Worm (Caenorhabditis elegans) whole organism, L4 larva: ENCODE data around the gene tbc-7.
A peak's percentile ranks its signal among the peaks of the same experiment; 100 is the strongest.

Experiments used
- F10B5.3 ChIP-seq: sonication (generic microtip); optimal IDR thresholded peaks from 2 replicates; lab custom pipeline; 2016; ENCODE audit warnings: mild to moderate bottlenecking, missing genetic modification characterization, missing compliant biosample characterization
- F37D6.2 ChIP-seq: sonication (generic microtip); optimal IDR thresholded peaks from 2 replicates; lab custom pipeline; 2016; ENCODE audit warnings: mild to moderate bottlenecking, missing genetic modification characterization, missing compliant biosample characterization
- T20F7.1 ChIP-seq: fragments of 200-800 bp; sonication (Bioruptor generic); optimal IDR thresholded peaks from 2 replicates; lab custom pipeline; 2018; ENCODE audit warnings: mild to moderate bottlenecking, missing genetic modification characterization, missing compliant biosample characterization
- T26A8.4 ChIP-seq: fragments of 200-800 bp; sonication (Bioruptor generic); IDR thresholded peaks from 2 replicates; pipeline ENCODE4 v1.3.6; 2022; ENCODE audit warnings: missing genetic modification characterization, missing compliant biosample characterization
- Y105C5A.15 ChIP-seq: fragments of 200-800 bp; sonication (Bioruptor generic); IDR thresholded peaks from 2 replicates; pipeline ENCODE4 v1.3.6; 2022; ENCODE audit warnings: missing genetic modification characterization, missing compliant biosample characterization
- Y48G9A.11 ChIP-seq: fragments of 200-800 bp; sonication (Bioruptor generic); IDR thresholded peaks from 2 replicates; pipeline ENCODE4 v1.3.6; 2022; ENCODE audit warnings: missing genetic modification reagents, missing genetic modification characterization, missing compliant biosample characterization
- Y75B8A.6 ChIP-seq: fragments of 200-800 bp; sonication (Bioruptor generic); IDR thresholded peaks from 2 replicates; pipeline ENCODE4 v1.3.6; 2022; ENCODE audit warnings: missing genetic modification reagents, missing genetic modification characterization, missing compliant biosample characterization
- aly-2 ChIP-seq: sonication (generic microtip); optimal IDR thresholded peaks from 2 replicates; lab custom pipeline; 2018; ENCODE audit warnings: missing biosample characterization, missing genetic modification characterization
- arid-1 ChIP-seq: fragments of 200-800 bp; sonication (Bioruptor generic); conservative IDR thresholded peaks from 2 replicates; pipeline ENCODE4 v1.3.6; 2022; ENCODE audit warnings: missing genetic modification reagents, missing genetic modification characterization, missing compliant biosample characterization
- ceh-28 ChIP-seq: fragments of 150-350 bp; optimal IDR thresholded peaks from 2 replicates; lab custom pipeline; 2014; ENCODE audit warnings: missing biosample characterization, missing genetic modification reagents, missing genetic modification characterization
- ceh-32 ChIP-seq: sonication (generic microtip); optimal IDR thresholded peaks from 2 replicates; lab custom pipeline; 2016; ENCODE audit warnings: mild to moderate bottlenecking, missing genetic modification characterization, missing compliant biosample characterization; ENCODE audit not compliant: poor library complexity
- ceh-44 ChIP-seq: fragments of 200-800 bp; sonication (Bioruptor generic); IDR thresholded peaks from 2 replicates; pipeline ENCODE4 v1.3.6; 2022; ENCODE audit warnings: missing genetic modification reagents, missing genetic modification characterization, missing compliant biosample characterization
- ceh-62 ChIP-seq: sonication (generic microtip); optimal IDR thresholded peaks from 2 replicates; lab custom pipeline; 2017; ENCODE audit warnings: missing biosample characterization, missing genetic modification characterization
- ceh-82 ChIP-seq: sonication (generic microtip); optimal IDR thresholded peaks from 2 replicates; lab custom pipeline; 2017; ENCODE audit warnings: missing biosample characterization, missing genetic modification characterization
- ctbp-1 ChIP-seq: fragments of 200-800 bp; sonication (Bioruptor generic); IDR thresholded peaks from 2 replicates; pipeline ENCODE4 v1.3.6; 2022; ENCODE audit warnings: missing genetic modification reagents, missing genetic modification characterization, missing compliant biosample characterization
- daf-16 ChIP-seq, 3 experiments: sonication (generic microtip); optimal IDR thresholded peaks; 2 replicates each; lab custom pipeline; 2016 to 2017; ENCODE audit warnings: missing genetic modification characterization in 3 of 3, missing genetic modification reagents in 3 of 3, mild to moderate bottlenecking in 2 of 3, missing compliant biosample characterization in 2 of 3, missing biosample characterization in 1 of 3, moderate library complexity in 1 of 3
- dmd-6 ChIP-seq: fragments of 200-800 bp; sonication (Bioruptor generic); IDR thresholded peaks from 2 replicates; pipeline ENCODE4 v1.3.6; 2022; ENCODE audit warnings: missing genetic modification reagents, missing genetic modification characterization, missing compliant biosample characterization
- duxl-1 ChIP-seq: sonication (generic microtip); optimal IDR thresholded peaks from 2 replicates; lab custom pipeline; 2016; ENCODE audit warnings: mild to moderate bottlenecking, missing genetic modification characterization, moderate library complexity, missing compliant biosample characterization; ENCODE audit not compliant: poor library complexity
- egl-43 ChIP-seq: fragments of 200-800 bp; sonication (Bioruptor generic); IDR thresholded peaks from 2 replicates; pipeline ENCODE4 v1.3.6; 2022; ENCODE audit warnings: missing genetic modification reagents, missing genetic modification characterization, missing compliant biosample characterization
- hlh-30 ChIP-seq: sonication (generic microtip); optimal IDR thresholded peaks from 2 replicates; lab custom pipeline; 2017; ENCODE audit warnings: antibody characterized with exemption, mild to moderate bottlenecking, missing genetic modification characterization, missing compliant biosample characterization; ENCODE audit not compliant: insufficient read depth
- jun-1 ChIP-seq: fragments of 150-350 bp; optimal IDR thresholded peaks from 2 replicates; lab custom pipeline; 2014; ENCODE audit warnings: missing biosample characterization, missing genetic modification reagents, missing genetic modification characterization
- lim-7 ChIP-seq: fragments of 200-800 bp; sonication (Bioruptor generic); IDR thresholded peaks from 2 replicates; pipeline ENCODE4 v1.3.6; 2022; ENCODE audit warnings: missing genetic modification characterization, missing compliant biosample characterization
- lin-13 ChIP-seq: fragments of 150-350 bp; optimal IDR thresholded peaks from 2 replicates; lab custom pipeline; 2014; ENCODE audit warnings: missing biosample characterization, missing genetic modification reagents, missing genetic modification characterization
- lin-38 ChIP-seq: fragments of 200-800 bp; sonication (Bioruptor generic); IDR thresholded peaks from 2 replicates; pipeline ENCODE4 v1.3.6; 2022; ENCODE audit warnings: missing genetic modification reagents, missing genetic modification characterization, missing compliant biosample characterization
- lin-39 ChIP-seq: fragments of 150-350 bp; optimal IDR thresholded peaks from 2 replicates; lab custom pipeline; 2014; ENCODE audit warnings: missing biosample characterization, missing genetic modification reagents, missing genetic modification characterization
- lir-3 ChIP-seq: sonication (generic microtip); optimal IDR thresholded peaks from 2 replicates; lab custom pipeline; 2016; ENCODE audit warnings: mild to moderate bottlenecking, missing genetic modification characterization, missing compliant biosample characterization
- lsy-2 ChIP-seq, 2 experiments: fragments of 150-350 bp in 1 of 2; sonication (generic microtip) in 1 of 2; optimal IDR thresholded peaks; 2 replicates each; lab custom pipeline; 2014 to 2017; ENCODE audit warnings: missing biosample characterization in 2 of 2, missing genetic modification characterization in 2 of 2
- madf-5 ChIP-seq, 2 experiments: fragments of 200-800 bp; sonication (Bioruptor generic); IDR thresholded peaks; 2 replicates each; pipeline ENCODE4 v1.3.6; 2022; ENCODE audit warnings: missing compliant biosample characterization in 2 of 2, missing genetic modification characterization in 2 of 2
- mdt-29 ChIP-seq: fragments of 200-800 bp; sonication (Bioruptor generic); IDR thresholded peaks from 2 replicates; pipeline ENCODE4 v1.3.6; 2022; ENCODE audit warnings: missing genetic modification reagents, missing genetic modification characterization, missing compliant biosample characterization
- mes-2 ChIP-seq: sonication (generic microtip); optimal IDR thresholded peaks from 2 replicates; lab custom pipeline; 2016; ENCODE audit warnings: missing genotype, mild to moderate bottlenecking, missing genetic modification characterization, missing compliant biosample characterization; ENCODE audit not compliant: poor library complexity, severe bottlenecking
- mxl-2 ChIP-seq: fragments of 200-800 bp; sonication (Bioruptor generic); conservative IDR thresholded peaks from 2 replicates; pipeline ENCODE4 v1.3.6; 2022; ENCODE audit warnings: missing genetic modification reagents, missing genetic modification characterization, missing compliant biosample characterization
- mxl-3 ChIP-seq: fragments of 200-800 bp; sonication (Bioruptor generic); optimal IDR thresholded peaks from 2 replicates; lab custom pipeline; 2018; ENCODE audit warnings: mild to moderate bottlenecking, missing genetic modification characterization, missing compliant biosample characterization
- nhr-11 ChIP-seq: fragments of 150-350 bp; optimal IDR thresholded peaks from 2 replicates; lab custom pipeline; 2014; ENCODE audit warnings: missing biosample characterization, missing genetic modification characterization
- nhr-111 ChIP-seq: fragments of 200-800 bp; sonication (Bioruptor generic); optimal IDR thresholded peaks from 2 replicates; lab custom pipeline; 2018; ENCODE audit warnings: mild to moderate bottlenecking, missing genetic modification characterization, missing compliant biosample characterization
- nhr-237 ChIP-seq: sonication (generic microtip); optimal IDR thresholded peaks from 2 replicates; lab custom pipeline; 2017; ENCODE audit warnings: missing biosample characterization, missing genetic modification characterization
- nhr-25 ChIP-seq: sonication (generic microtip); optimal IDR thresholded peaks from 2 replicates; lab custom pipeline; 2017; ENCODE audit warnings: missing genetic modification characterization, mild to moderate bottlenecking, missing compliant biosample characterization, antibody characterized with exemption, moderate library complexity, borderline replicate concordance; ENCODE audit not compliant: insufficient read depth
- nhr-76 ChIP-seq: fragments of 150-350 bp; optimal IDR thresholded peaks from 2 replicates; lab custom pipeline; 2014; ENCODE audit warnings: missing biosample characterization, missing genetic modification characterization
- php-3 ChIP-seq: fragments of 200-800 bp; sonication (Bioruptor generic); IDR thresholded peaks from 2 replicates; pipeline ENCODE4 v1.3.6; 2022; ENCODE audit warnings: missing genetic modification reagents, missing genetic modification characterization, missing compliant biosample characterization
- pqm-1 ChIP-seq: sonication (generic microtip); optimal IDR thresholded peaks from 2 replicates; lab custom pipeline; 2017; ENCODE audit warnings: missing biosample characterization, missing genetic modification characterization
- saeg-2 ChIP-seq: fragments of 200-800 bp; sonication (Bioruptor generic); IDR thresholded peaks from 2 replicates; pipeline ENCODE4 v1.3.6; 2022; ENCODE audit warnings: missing genetic modification reagents, missing genetic modification characterization, missing compliant biosample characterization
- sdz-12 ChIP-seq: fragments of 200-800 bp; sonication (Bioruptor generic); optimal IDR thresholded peaks from 2 replicates; lab custom pipeline; 2018; ENCODE audit warnings: mild to moderate bottlenecking, missing genetic modification characterization, missing compliant biosample characterization
- set-16 ChIP-seq: fragments of 200-800 bp; sonication (Bioruptor generic); IDR thresholded peaks from 2 replicates; pipeline ENCODE4 v1.3.6; 2022; ENCODE audit warnings: missing genetic modification reagents, missing genetic modification characterization, missing compliant biosample characterization
- spr-3 ChIP-seq: fragments of 200-800 bp; sonication (Bioruptor generic); optimal IDR thresholded peaks from 2 replicates; lab custom pipeline; 2018; ENCODE audit warnings: mild to moderate bottlenecking, missing genetic modification characterization, missing compliant biosample characterization
- tag-97 ChIP-seq: fragments of 200-800 bp; sonication (Bioruptor generic); IDR thresholded peaks from 2 replicates; pipeline ENCODE4 v1.3.6; 2022; ENCODE audit warnings: missing genetic modification characterization, missing compliant biosample characterization
- tra-1 ChIP-seq: fragments of 200-800 bp; sonication (Bioruptor generic); IDR thresholded peaks from 2 replicates; pipeline ENCODE4 v1.3.6; 2022; ENCODE audit warnings: missing genetic modification reagents, missing genetic modification characterization, missing compliant biosample characterization
- vab-7 ChIP-seq: fragments of 200-800 bp; sonication (Bioruptor generic); IDR thresholded peaks from 2 replicates; pipeline ENCODE4 v1.3.6; 2022; ENCODE audit warnings: missing genetic modification reagents, missing genetic modification characterization, missing compliant biosample characterization
- zag-1 ChIP-seq: fragments of 150-350 bp; optimal IDR thresholded peaks from 2 replicates; lab custom pipeline; 2014; ENCODE audit warnings: missing biosample characterization, missing genetic modification characterization
- zfp-2 ChIP-seq: sonication (generic microtip); optimal IDR thresholded peaks from 2 replicates; lab custom pipeline; 2016; ENCODE audit warnings: mild to moderate bottlenecking, missing genetic modification characterization, missing compliant biosample characterization
- zfp-3 ChIP-seq: fragments of 200-800 bp; sonication (Bioruptor generic); conservative IDR thresholded peaks from 2 replicates; pipeline ENCODE4 v1.3.6; 2022; ENCODE audit warnings: missing genetic modification reagents, missing genetic modification characterization, missing compliant biosample characterization

tbc-7 gene

ce11 chrX:5085465-5085864 is 48.6 kb upstream of the tbc-7 start (continued):
- TF ChIP-seq mxl-2 (GFP tag; lab: Robert Waterston, UW) (peak; percentile 86), arid-1 (GFP tag; lab: Robert Waterston, UW) (peak; percentile 84), zag-1 (tag; lab: Kevin White, UChicago) (no peak), saeg-2 (GFP tag; lab: Robert Waterston, UW) (peak; percentile 91), pqm-1 (peak; percentile 10), tag-97 (GFP tag; lab: Robert Waterston, UW) (no peak), nhr-237 (tag; lab: Kevin White, UChicago) (no peak), nhr-25 (tag; lab: Kevin White, UChicago) (peak; percentile 79), nhr-111 (GFP tag; lab: Kevin White, UChicago) (peak; percentile 91), F10B5.3 (tag; lab: Kevin White, UChicago) (peak; percentile 63), mes-2 (tag; lab: Kevin White, UChicago) (peak; percentile 92), lsy-2 (tag; optimal IDR thresholded peaks at IDR 0.05; lab: Kevin White, UChicago) (peak; percentile 23 to 80), madf-5 (GFP tag; IDR thresholded peaks at IDR 0.05; lab: Robert Waterston, UW) (peak; percentile 90 to 92), sdz-12 (GFP tag; lab: Kevin White, UChicago) (peak; percentile 74), T20F7.1 (peak; percentile 73), tra-1 (GFP tag; lab: Robert Waterston, UW) (peak; percentile 92), nhr-11 (tag; lab: Kevin White, UChicago) (peak; percentile 59), ceh-28 (tag; lab: Kevin White, UChicago) (no peak), Y75B8A.6 (peak; percentile 89; the same call in 1 of the 2 replicates), ceh-44 (GFP tag; lab: Robert Waterston, UW) (peak; percentile 60; the same call in 1 of the 2 replicates), hlh-30 (tag; lab: Kevin White, UChicago) (peak; percentile 86), ctbp-1 (GFP tag; lab: Robert Waterston, UW) (peak; percentile 93), lin-13 (GFP tag; lab: Kevin White, UChicago) (peak; percentile 85), zfp-2 (tag; lab: Kevin White, UChicago) (peak; percentile 68), dmd-6 (GFP tag; lab: Robert Waterston, UW) (peak; percentile 81), lin-39 (no peak), mdt-29 (GFP tag; lab: Robert Waterston, UW) (peak; percentile 87), lim-7 (GFP tag; lab: Robert Waterston, UW) (peak; percentile 93), jun-1 (tag; lab: Kevin White, UChicago) (peak; percentile 3), nhr-76 (tag; lab: Kevin White, UChicago) (no peak), T26A8.4 (peak; percentile 90), php-3 (GFP tag; lab: Robert Waterston, UW) (peak; percentile 92), egl-43 (GFP tag; lab: Robert Waterston, UW) (peak; percentile 98), lin-38 (peak; percentile 81), Y48G9A.11 (GFP tag; lab: Robert Waterston, UW) (peak; percentile 84), daf-16 (GFP tag; optimal IDR thresholded peaks at IDR 0.05; lab: Kevin White, UChicago) (peak; percentile 81 to 90), daf-16 (tag; optimal IDR thresholded peaks at IDR 0.05; lab: Kevin White, UChicago) (peak; percentile 74), Y105C5A.15 (GFP tag; lab: Robert Waterston, UW) (peak; percentile 86; the same call in 1 of the 2 replicates), aly-2 (tag; lab: Kevin White, UChicago) (no peak), set-16 (GFP tag; lab: Robert Waterston, UW) (0 out of 2 replicates have a peak, but pooled peaks have one; percentile 11), zfp-3 (peak; percentile 88), lir-3 (tag; lab: Kevin White, UChicago) (peak; percentile 75), ceh-82 (tag; lab: Kevin White, UChicago) (no peak), mxl-3 (peak; percentile 65), vab-7 (GFP tag; lab: Robert Waterston, UW) (peak; percentile 95), spr-3 (GFP tag; lab: Kevin White, UChicago) (peak; percentile 72), ceh-32 (tag; lab: Kevin White, UChicago) (peak; percentile 30), F37D6.2 (tag; lab: Kevin White, UChicago) (peak; percentile 78), ceh-62 (tag; lab: Kevin White, UChicago) (no peak), duxl-1 (tag; lab: Kevin White, UChicago) (peak; percentile 78)
